Worm (Caenorhabditis elegans) whole organism, L4/young adult: ENCODE results near the gene lin-2.

Source experiments
- W03F9.2 ChIP-seq: fragments of 150-350 bp; optimal IDR thresholded peaks from 2 replicates; lab custom pipeline; 2014; ENCODE audit warnings: missing biosample characterization, missing genetic modification characterization
- dao-5 ChIP-seq: sonication (generic microtip); optimal IDR thresholded peaks from 2 replicates; lab custom pipeline; 2016; ENCODE audit warnings: missing genotype, missing genetic modification characterization, moderate library complexity, missing compliant biosample characterization

- TF ChIP-seq dao-5 (tag; lab: Kevin White, UChicago) (peak; percentile 76), W03F9.2 (tag; lab: Kevin White, UChicago) (peak; percentile 99)
Measured at ce11 chrX:12362951-12363486, 50.8 kb downstream of the lin-2 start.
